Fruit fly (Drosophila melanogaster) whole organism, pupa: ENCODE measurements around the gene CG6071.
A peak's percentile ranks its signal among the peaks of the same experiment; 100 is the strongest.

Experiments used
- CG10348 ChIP-seq: fragments of 200-800 bp; sonication (Bioruptor generic); IDR thresholded peaks from 2 replicates; pipeline ENCODE4 v1.3.6; 2022; ENCODE audit warnings: missing biosample characterization, missing genetic modification characterization
- CG12605 ChIP-seq: fragments of 200-800 bp; sonication (Bioruptor generic); IDR thresholded peaks from 2 replicates; pipeline ENCODE4 v1.3.6; 2022; ENCODE audit warnings: missing biosample characterization, missing genetic modification characterization
- CG13204 ChIP-seq: fragments of 200-800 bp; sonication (Bioruptor generic); optimal IDR thresholded peaks from 2 replicates; lab custom pipeline; 2018; ENCODE audit warnings: missing biosample characterization, mild to moderate bottlenecking, missing genetic modification characterization, moderate library complexity
- CG14655 ChIP-seq: fragments of 200-800 bp; sonication (Bioruptor generic); optimal IDR thresholded peaks from 3 replicates; lab custom pipeline; 2017; ENCODE audit warnings: mild to moderate bottlenecking, missing biosample characterization, missing genetic modification reagents, missing genetic modification characterization
- CG15710 ChIP-seq: fragments of 200-800 bp; sonication (Bioruptor generic); optimal IDR thresholded peaks from 2 replicates; lab custom pipeline; 2018; ENCODE audit warnings: missing biosample characterization, mild to moderate bottlenecking, missing genetic modification characterization, moderate library complexity
- CG17806 ChIP-seq: fragments of 200-800 bp; sonication (Bioruptor generic); optimal IDR thresholded peaks from 2 replicates; lab custom pipeline; 2018; ENCODE audit warnings: missing biosample characterization, mild to moderate bottlenecking, missing genetic modification characterization, moderate library complexity
- CG32121 ChIP-seq: fragments of 200-800 bp; sonication (Bioruptor generic); IDR thresholded peaks from 2 replicates; pipeline ENCODE4 v1.3.6; 2022; ENCODE audit warnings: missing biosample characterization, missing genetic modification characterization
- CG34367 ChIP-seq: fragments of 200-800 bp; sonication (Bioruptor generic); optimal IDR thresholded peaks from 2 replicates; lab custom pipeline; 2018; ENCODE audit warnings: missing biosample characterization, mild to moderate bottlenecking, missing genetic modification characterization
- CG4496 ChIP-seq: fragments of 200-800 bp; sonication (Bioruptor generic); IDR thresholded peaks from 3 replicates; pipeline ENCODE4 v1.3.6; 2022; ENCODE audit warnings: missing biosample characterization, missing genetic modification characterization
- CG8159 ChIP-seq: fragments of 200-800 bp; sonication (Bioruptor generic); optimal IDR thresholded peaks from 3 replicates; lab custom pipeline; 2018; ENCODE audit warnings: missing biosample characterization, mild to moderate bottlenecking, missing genetic modification characterization, moderate library complexity
- CG8301 ChIP-seq: fragments of 200-800 bp; sonication (Bioruptor generic); optimal IDR thresholded peaks from 2 replicates; lab custom pipeline; 2018; ENCODE audit warnings: missing biosample characterization, mild to moderate bottlenecking, missing genetic modification characterization
- CG9948 ChIP-seq: fragments of 200-800 bp; sonication (Bioruptor generic); optimal IDR thresholded peaks from 2 replicates; lab custom pipeline; 2018; ENCODE audit warnings: missing biosample characterization, mild to moderate bottlenecking, missing genetic modification characterization, moderate library complexity
- D1 ChIP-seq: fragments of 200-800 bp; sonication (Bioruptor generic); optimal IDR thresholded peaks from 2 replicates; lab custom pipeline; 2018; ENCODE audit warnings: missing biosample characterization, mild to moderate bottlenecking, missing genetic modification characterization, moderate library complexity
- EcR ChIP-seq: fragments of 200-800 bp; sonication (Bioruptor generic); optimal IDR thresholded peaks from 3 replicates; lab custom pipeline; 2019; ENCODE audit warnings: missing biosample characterization, missing genetic modification characterization, mild to moderate bottlenecking, moderate library complexity, missing genetic modification reagents
- Ets98B ChIP-seq: fragments of 200-800 bp; sonication (Bioruptor generic); IDR thresholded peaks from 2 replicates; pipeline ENCODE4 v1.3.6; 2022; ENCODE audit warnings: missing biosample characterization, missing genetic modification characterization
- Pif1A ChIP-seq: fragments of 200-800 bp; sonication (Bioruptor generic); optimal IDR thresholded peaks from 3 replicates; lab custom pipeline; 2016; ENCODE audit warnings: missing biosample characterization, missing genetic modification characterization
- Pif1B ChIP-seq: fragments of 200-800 bp; sonication (Bioruptor generic); optimal IDR thresholded peaks from 3 replicates; lab custom pipeline; 2016; ENCODE audit warnings: missing biosample characterization, missing genetic modification characterization
- Snoo ChIP-seq: fragments of 200-800 bp; sonication (Bioruptor generic); optimal IDR thresholded peaks from 3 replicates; lab custom pipeline; 2017; ENCODE audit warnings: missing biosample characterization, mild to moderate bottlenecking, missing genetic modification characterization, inconsistent platforms
- fd96Ca ChIP-seq: fragments of 200-800 bp; sonication (Bioruptor generic); IDR thresholded peaks from 3 replicates; pipeline ENCODE4 v1.3.6; 2022; ENCODE audit warnings: missing biosample characterization, missing genetic modification characterization
- gl ChIP-seq: fragments of 200-800 bp; sonication (Bioruptor generic); optimal IDR thresholded peaks from 2 replicates; lab custom pipeline; 2018; ENCODE audit warnings: missing biosample characterization, mild to moderate bottlenecking, missing genetic modification characterization
- rn ChIP-seq: fragments of 200-800 bp; sonication (Bioruptor generic); IDR thresholded peaks from 2 replicates; pipeline ENCODE4 v1.3.6; 2022; ENCODE audit warnings: missing biosample characterization, missing genetic modification characterization

The CG6071 gene

DNA sequence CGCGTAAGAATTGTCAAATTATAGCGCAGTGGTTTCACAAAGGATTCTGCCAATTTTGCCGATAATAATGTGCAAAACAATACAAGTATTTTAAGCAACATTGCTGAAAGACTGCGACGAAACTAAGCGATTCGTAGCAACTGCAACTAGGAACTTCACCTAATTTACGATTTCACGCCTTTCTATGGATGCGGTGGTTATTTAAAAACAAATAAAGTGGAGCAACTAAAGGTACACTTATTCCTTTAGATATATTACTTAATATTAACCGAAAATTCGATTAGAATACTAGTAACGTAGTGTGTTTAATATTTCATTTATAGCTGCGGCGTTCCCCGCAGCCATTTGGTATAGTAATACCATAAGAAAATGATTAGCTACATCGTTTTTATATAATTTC lies at the start of gene CG6071:
Gene CG6071 (minus strand): TSS at position 101 of the 400 bp plus-strand sequence.
- TF ChIP-seq Ets98B (no peak), EcR (GFP tag; lab: Kevin White, UChicago) (no peak), D1 (no peak), Snoo (tag; lab: Kevin White, UChicago) (no peak), CG9948 (tag; lab: Kevin White, UChicago) (no peak), CG34367 (tag; lab: Kevin White, UChicago) (no peak), CG12605 (GFP tag; lab: Robert Waterston, UW) (no peak), CG10348 (GFP tag; lab: Robert Waterston, UW) (no peak), gl (tag; lab: Kevin White, UChicago) (no peak), CG8301 (no peak), CG32121 (GFP tag; lab: Robert Waterston, UW) (no peak), CG4496 (GFP tag; lab: Robert Waterston, UW) (no peak), Pif1A (GFP tag; lab: Kevin White, UChicago) (no peak), fd96Ca (GFP tag; lab: Robert Waterston, UW) (no peak)
- TF ChIP-seq, all 21 proteins: peak for 0

DNA sequence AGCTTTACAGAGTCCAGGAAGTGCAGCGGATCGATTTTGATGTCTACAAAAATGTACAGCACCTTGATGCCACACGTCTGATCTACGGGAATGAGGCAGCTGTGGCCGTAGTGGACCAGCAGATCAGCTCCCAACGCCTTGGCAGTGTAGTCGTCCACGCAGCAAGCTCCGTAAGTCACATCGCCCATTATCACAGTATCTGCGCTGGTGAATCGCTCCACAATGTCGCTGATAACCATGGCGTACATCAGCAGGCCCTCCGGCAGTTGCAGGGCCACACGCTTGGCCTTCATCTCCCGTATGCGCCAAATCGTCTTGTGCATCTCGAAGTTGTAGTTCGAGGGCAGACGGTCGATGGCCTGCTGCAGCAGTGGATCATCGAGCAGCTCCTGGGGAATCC lies 49.2 kb upstream of the CG6071 start:
- TF ChIP-seq CG17806 (tag; lab: Kevin White, UChicago) (no peak), D1 (no peak), rn (GFP tag; lab: Robert Waterston, UW) (no peak), CG34367 (tag; lab: Kevin White, UChicago) (no peak), CG15710 (tag; lab: Kevin White, UChicago) (no peak), EcR (GFP tag; lab: Kevin White, UChicago) (peak; percentile 38), CG13204 (GFP tag; lab: Kevin White, UChicago) (no peak), gl (tag; lab: Kevin White, UChicago) (no peak)

DNA sequence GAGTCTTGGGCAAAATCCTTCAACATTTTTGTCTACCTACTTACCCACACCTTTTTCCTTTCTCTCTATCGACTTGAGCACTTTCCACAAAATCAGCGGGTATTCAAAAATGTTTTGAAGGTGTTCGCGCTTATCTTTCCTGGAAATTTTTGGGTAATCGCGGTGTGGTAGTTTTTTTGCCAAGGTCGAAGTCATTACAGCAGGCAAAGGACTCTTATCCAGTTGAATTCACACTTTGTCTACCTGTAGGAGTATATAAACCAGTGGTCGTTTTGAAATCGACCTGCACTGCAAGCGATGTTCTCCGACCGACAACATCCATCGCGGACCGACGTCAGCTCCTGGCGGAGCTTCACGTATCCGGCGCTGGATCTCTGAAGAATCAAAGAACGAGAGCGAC lies 47.0 kb upstream of the CG6071 start:
- no peak for TF ChIP-seq gl (tag; lab: Kevin White, UChicago)
- no peak for TF ChIP-seq CG9948 (tag; lab: Kevin White, UChicago)
- no peak for TF ChIP-seq CG14655 (GFP tag; lab: Kevin White, UChicago)
- TF ChIP-seq Pif1B: no peak
- TF ChIP-seq CG8159 (tag; lab: Kevin White, UChicago): no peak

DNA sequence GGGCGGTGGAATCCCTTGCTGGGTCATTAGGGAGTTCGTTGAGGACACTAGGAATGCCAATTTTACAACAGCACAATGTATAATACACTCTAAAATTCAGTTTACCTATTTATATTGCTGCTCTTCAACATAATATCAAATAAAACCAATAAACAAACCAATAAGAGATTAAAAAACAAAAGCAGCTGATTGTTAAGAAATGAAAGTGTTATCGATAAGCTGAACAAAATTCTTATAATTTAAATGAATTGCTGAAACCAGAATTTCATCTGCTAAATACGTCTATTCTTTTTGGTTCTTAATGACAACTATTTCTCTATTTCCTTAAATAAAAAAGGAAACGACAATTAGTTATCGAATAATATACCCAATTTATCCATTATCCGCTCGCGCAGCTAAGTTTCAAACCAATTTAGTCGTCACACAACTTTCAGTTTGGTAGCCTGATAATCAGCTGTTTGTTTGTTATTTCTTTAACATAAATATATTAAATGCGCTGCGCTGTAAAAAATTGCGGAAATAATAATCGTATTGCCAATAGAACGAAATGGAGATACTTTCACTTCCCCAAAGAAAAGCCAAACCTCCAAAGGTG lies 45.5 kb upstream of the CG6071 start, which contains the start of the genes Pldn and CG14135:
Gene Pldn (minus strand): TSS at position 197 of the 595 bp plus-strand sequence.
Gene CG14135 (plus strand): TSS at position 369 of the 595 bp plus-strand sequence.
- TF ChIP-seq CG32121 (GFP tag; lab: Robert Waterston, UW) (no peak), D1 (peak; percentile 12), Ets98B (no peak), CG9948 (tag; lab: Kevin White, UChicago) (no peak)

DNA sequence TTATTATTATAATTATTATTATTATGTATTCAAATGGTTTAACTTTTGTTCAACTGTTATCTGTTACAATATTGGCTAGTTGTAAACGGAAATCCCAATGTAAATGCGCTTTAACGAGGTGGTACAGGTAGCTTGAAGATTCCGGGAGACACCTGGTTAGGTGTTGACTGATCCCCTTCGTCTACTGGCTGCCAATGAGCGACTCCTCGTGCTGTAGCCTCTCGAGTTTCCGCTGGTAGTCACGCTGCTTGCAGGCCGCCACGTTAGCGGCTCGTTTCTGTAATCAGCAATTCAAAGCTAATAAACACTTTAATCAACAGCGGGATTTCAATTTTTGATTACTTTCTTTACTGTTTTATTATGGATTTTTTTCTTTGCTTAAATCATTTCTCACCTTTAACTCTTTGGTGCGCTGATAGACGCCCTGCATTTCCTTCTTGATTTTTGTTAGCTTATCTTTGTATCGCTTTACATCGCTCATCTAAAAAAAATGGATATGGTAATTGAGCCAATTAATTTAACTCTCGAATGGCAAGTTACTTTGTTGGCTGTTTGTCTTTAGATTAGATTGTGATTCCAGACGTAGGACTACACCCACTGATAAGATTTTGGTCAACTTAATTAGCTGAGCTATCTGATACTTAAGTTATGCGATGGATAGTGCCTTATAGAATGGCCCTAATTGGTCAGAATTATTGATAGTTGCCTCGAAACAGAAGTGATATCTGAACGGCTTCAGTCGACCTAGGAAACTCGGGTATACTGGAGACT lies 44.2 kb upstream of the CG6071 start:
- TF ChIP-seq CG34367 (tag; lab: Kevin White, UChicago): no peak
- TF ChIP-seq D1: no peak
- TF ChIP-seq CG17806 (tag; lab: Kevin White, UChicago): no peak
- TF ChIP-seq CG15710 (tag; lab: Kevin White, UChicago): no peak
- TF ChIP-seq CG9948 (tag; lab: Kevin White, UChicago): no peak
- no peak for TF ChIP-seq gl (tag; lab: Kevin White, UChicago)
- no peak for TF ChIP-seq EcR (GFP tag; lab: Kevin White, UChicago)
- TF ChIP-seq CG8301: no peak
- no peak for TF ChIP-seq CG10348 (GFP tag; lab: Robert Waterston, UW)
- no peak for TF ChIP-seq CG8159 (tag; lab: Kevin White, UChicago)
- no peak for TF ChIP-seq CG14655 (GFP tag; lab: Kevin White, UChicago)
- no peak for TF ChIP-seq Pif1A (GFP tag; lab: Kevin White, UChicago)
- no peak for TF ChIP-seq fd96Ca (GFP tag; lab: Robert Waterston, UW)
- no peak for TF ChIP-seq CG13204 (GFP tag; lab: Kevin White, UChicago)
- no peak for TF ChIP-seq CG12605 (GFP tag; lab: Robert Waterston, UW)
- TF ChIP-seq CG32121 (GFP tag; lab: Robert Waterston, UW): no peak
- TF ChIP-seq Ets98B: no peak
- TF ChIP-seq Snoo (tag; lab: Kevin White, UChicago): no peak
- no peak for TF ChIP-seq CG4496 (GFP tag; lab: Robert Waterston, UW)

DNA sequence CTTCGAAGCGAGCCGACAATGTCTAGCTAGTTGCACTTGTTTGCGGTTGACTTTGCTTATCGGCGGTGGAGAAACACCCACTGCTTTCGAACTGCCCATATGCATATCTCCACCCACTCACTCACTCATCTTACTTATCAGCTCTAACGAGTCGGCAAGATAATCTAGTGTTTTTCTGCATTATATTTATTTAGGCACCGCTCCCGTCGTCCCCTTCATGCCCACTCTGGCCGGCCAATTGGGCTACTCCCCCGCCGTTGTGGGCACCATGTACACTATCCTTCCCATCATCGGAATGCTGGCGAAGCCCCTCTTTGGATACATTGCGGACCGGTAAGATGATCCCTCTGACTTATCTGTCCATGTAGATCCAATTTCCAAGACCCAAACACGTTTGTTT lies 40.0 kb upstream of the CG6071 start:
- TF ChIP-seq EcR (GFP tag; lab: Kevin White, UChicago): no peak
- TF ChIP-seq gl (tag; lab: Kevin White, UChicago): no peak
- no peak for TF ChIP-seq Snoo (tag; lab: Kevin White, UChicago)
- TF ChIP-seq CG17806 (tag; lab: Kevin White, UChicago): no peak
- TF ChIP-seq CG4496 (GFP tag; lab: Robert Waterston, UW): no peak
- TF ChIP-seq CG32121 (GFP tag; lab: Robert Waterston, UW): no peak
- no peak for TF ChIP-seq fd96Ca (GFP tag; lab: Robert Waterston, UW)
- no peak for TF ChIP-seq Pif1A (GFP tag; lab: Kevin White, UChicago)
- TF ChIP-seq CG8301: no peak
- TF ChIP-seq CG12605 (GFP tag; lab: Robert Waterston, UW): no peak
